Worm (Caenorhabditis elegans): ENCODE data around the gene bli-6.

ce11 chrIV:6393329-6393728, 16.5 kb downstream of the bli-6 start:
- no peak for TF ChIP-seq ceh-82 (tag; optimal IDR thresholded peaks at IDR 0.05)
- no peak for TF ChIP-seq nhr-21 (tag; optimal IDR thresholded peaks at IDR 0.05)

Data from whole organism, L2 larva.